Worm (Caenorhabditis elegans) whole organism, young adult: Measurements from ENCODE around the gene B0432.8.

Experiments
- B0019.2 ChIP-seq: fragments of 200-800 bp; sonication (Bioruptor generic); conservative IDR thresholded peaks from 2 replicates; pipeline ENCODE4 v1.3.6; 2022; ENCODE audit warnings: missing genetic modification reagents, missing genetic modification characterization, missing compliant biosample characterization
- F10E7.11 ChIP-seq: sonication (generic microtip); optimal IDR thresholded peaks from 2 replicates; lab custom pipeline; 2017; ENCODE audit warnings: mild to moderate bottlenecking, missing genetic modification characterization, moderate library complexity, missing compliant biosample characterization
- F22D6.2 ChIP-seq: sonication (generic microtip); optimal IDR thresholded peaks from 2 replicates; lab custom pipeline; 2016; ENCODE audit warnings: mild to moderate bottlenecking, missing genetic modification characterization, missing compliant biosample characterization
- F33H1.4 ChIP-seq: fragments of 200-800 bp; sonication (Bioruptor generic); IDR thresholded peaks from 2 replicates; pipeline ENCODE4 v1.3.6; 2022; ENCODE audit warnings: missing genetic modification reagents, missing genetic modification characterization, missing compliant biosample characterization
- F55B11.4 ChIP-seq: sonication (generic microtip); optimal IDR thresholded peaks from 2 replicates; lab custom pipeline; 2016; ENCODE audit warnings: missing compliant biosample characterization, missing genetic modification characterization, borderline replicate concordance; ENCODE audit not compliant: insufficient read depth
- F57A8.1 ChIP-seq: fragments of 200-800 bp; sonication (Bioruptor generic); optimal IDR thresholded peaks from 2 replicates; lab custom pipeline; 2018; ENCODE audit warnings: mild to moderate bottlenecking, missing genetic modification characterization, moderate library complexity, missing compliant biosample characterization
- F57C9.4 ChIP-seq: sonication (generic microtip); optimal IDR thresholded peaks from 2 replicates; lab custom pipeline; 2017; ENCODE audit warnings: mild to moderate bottlenecking, missing genetic modification characterization, missing compliant biosample characterization
- K12H6.12 ChIP-seq: fragments of 200-800 bp; sonication (Bioruptor generic); optimal IDR thresholded peaks from 2 replicates; lab custom pipeline; 2018; ENCODE audit warnings: mild to moderate bottlenecking, missing genetic modification characterization, missing compliant biosample characterization
- T26A5.8 ChIP-seq: sonication (generic microtip); optimal IDR thresholded peaks from 2 replicates; lab custom pipeline; 2016; ENCODE audit warnings: missing genetic modification characterization, missing compliant biosample characterization
- Y67H2A.10 ChIP-seq: fragments of 200-800 bp; sonication (Bioruptor generic); conservative IDR thresholded peaks from 2 replicates; pipeline ENCODE4 v1.3.6; 2022; ENCODE audit warnings: missing genetic modification reagents, missing genetic modification characterization, missing compliant biosample characterization
- aptf-2 ChIP-seq: fragments of 200-800 bp; sonication (Bioruptor generic); conservative IDR thresholded peaks from 2 replicates; pipeline ENCODE4 v1.3.6; 2022; ENCODE audit warnings: missing genetic modification reagents, missing genetic modification characterization, missing compliant biosample characterization
- attf-6 ChIP-seq: fragments of 200-800 bp; sonication (Bioruptor generic); IDR thresholded peaks from 2 replicates; pipeline ENCODE4 v1.3.6; 2022; ENCODE audit warnings: missing genetic modification reagents, missing genetic modification characterization, missing compliant biosample characterization
- ceh-100 ChIP-seq: fragments of 200-800 bp; sonication (Bioruptor generic); IDR thresholded peaks from 2 replicates; pipeline ENCODE4 v1.3.6; 2022; ENCODE audit warnings: missing genetic modification reagents, missing genetic modification characterization, missing compliant biosample characterization
- ceh-79 ChIP-seq: sonication (generic microtip); optimal IDR thresholded peaks from 2 replicates; lab custom pipeline; 2017; ENCODE audit warnings: mild to moderate bottlenecking, missing genetic modification characterization, missing compliant biosample characterization
- ceh-91 ChIP-seq: fragments of 200-800 bp; sonication (Bioruptor generic); IDR thresholded peaks from 2 replicates; pipeline ENCODE4 v1.3.6; 2022; ENCODE audit warnings: missing genetic modification reagents, missing genetic modification characterization, missing compliant biosample characterization
- egl-18 ChIP-seq: fragments of 200-800 bp; sonication (Bioruptor generic); IDR thresholded peaks from 2 replicates; pipeline ENCODE4 v1.3.6; 2022; ENCODE audit warnings: missing genetic modification reagents, missing genetic modification characterization, missing compliant biosample characterization
- ets-4 ChIP-seq: fragments of 200-800 bp; sonication (Bioruptor generic); optimal IDR thresholded peaks from 2 replicates; lab custom pipeline; 2018; ENCODE audit warnings: mild to moderate bottlenecking, missing genetic modification characterization, missing compliant biosample characterization
- him-1 ChIP-seq: sonication (generic microtip); optimal IDR thresholded peaks from 2 replicates; lab custom pipeline; 2016; ENCODE audit warnings: missing genotype, missing genetic modification reagents, missing genetic modification characterization, missing compliant biosample characterization
- hlh-26 ChIP-seq: fragments of 200-800 bp; sonication (Bioruptor generic); conservative IDR thresholded peaks from 2 replicates; pipeline ENCODE4 v1.3.6; 2022; ENCODE audit warnings: missing genetic modification reagents, missing genetic modification characterization, missing compliant biosample characterization
- hmg-1.2 ChIP-seq: fragments of 200-800 bp; sonication (Bioruptor generic); IDR thresholded peaks from 2 replicates; pipeline ENCODE4 v1.3.6; 2022; ENCODE audit warnings: missing genetic modification reagents, missing genetic modification characterization, missing compliant biosample characterization
- hrde-1 ChIP-seq: sonication (generic microtip); optimal IDR thresholded peaks from 2 replicates; lab custom pipeline; 2016; ENCODE audit warnings: missing genetic modification characterization, mild to moderate bottlenecking, missing compliant biosample characterization, moderate library complexity, missing genotype, missing genetic modification reagents, borderline replicate concordance
- lin-26 ChIP-seq: fragments of 200-800 bp; sonication (Bioruptor generic); IDR thresholded peaks from 2 replicates; pipeline ENCODE4 v1.3.6; 2022; ENCODE audit warnings: missing genetic modification reagents, missing genetic modification characterization, missing compliant biosample characterization
- lin-35 ChIP-seq, 3 experiments: fragments of 150-350 bp in 2 of 3; sonication (generic microtip) in 1 of 3; optimal IDR thresholded peaks; 2 replicates each; lab custom pipeline; 2014 to 2018; ENCODE audit warnings: missing biosample characterization in 3 of 3, missing genetic modification characterization in 3 of 3, missing genetic modification reagents in 3 of 3
- lin-40 ChIP-seq: sonication (generic microtip); optimal IDR thresholded peaks from 2 replicates; lab custom pipeline; 2016; ENCODE audit warnings: missing genetic modification characterization, mild to moderate bottlenecking, missing compliant biosample characterization, missing genotype, missing genetic modification reagents
- lin-54 ChIP-seq: fragments of 200-800 bp; sonication (Bioruptor generic); optimal IDR thresholded peaks from 2 replicates; lab custom pipeline; 2018; ENCODE audit warnings: mild to moderate bottlenecking, missing genetic modification characterization, missing compliant biosample characterization
- lir-1 ChIP-seq: fragments of 200-800 bp; sonication (Bioruptor generic); conservative IDR thresholded peaks from 2 replicates; pipeline ENCODE4 v1.3.6; 2022; ENCODE audit warnings: missing genetic modification reagents, missing genetic modification characterization, missing compliant biosample characterization
- lsl-1 ChIP-seq: fragments of 200-800 bp; sonication (Bioruptor generic); optimal IDR thresholded peaks from 2 replicates; lab custom pipeline; 2018; ENCODE audit warnings: mild to moderate bottlenecking, missing genetic modification characterization, moderate library complexity, missing compliant biosample characterization
- lsy-27 ChIP-seq: sonication (generic microtip); optimal IDR thresholded peaks from 2 replicates; lab custom pipeline; 2017; ENCODE audit warnings: missing genetic modification characterization, mild to moderate bottlenecking, missing compliant biosample characterization, antibody characterized with exemption, missing genotype, borderline replicate concordance; ENCODE audit not compliant: insufficient read depth
- madf-10 ChIP-seq: sonication (generic microtip); optimal IDR thresholded peaks from 2 replicates; lab custom pipeline; 2016; ENCODE audit warnings: mild to moderate bottlenecking, missing genetic modification characterization, missing compliant biosample characterization
- madf-8 ChIP-seq: fragments of 200-800 bp; sonication (Bioruptor generic); conservative IDR thresholded peaks from 2 replicates; pipeline ENCODE4 v1.3.6; 2022; ENCODE audit warnings: missing genetic modification reagents, missing genetic modification characterization, missing compliant biosample characterization
- mcd-1 ChIP-seq: fragments of 200-800 bp; sonication (Bioruptor generic); IDR thresholded peaks from 2 replicates; pipeline ENCODE4 v1.3.6; 2022; ENCODE audit warnings: missing genetic modification reagents, missing genetic modification characterization, missing compliant biosample characterization
- mes-4 ChIP-seq: sonication (generic microtip); optimal IDR thresholded peaks from 2 replicates; lab custom pipeline; 2016; ENCODE audit warnings: missing genotype, missing genetic modification characterization, missing compliant biosample characterization
- mxl-1 ChIP-seq: sonication (generic microtip); optimal IDR thresholded peaks from 2 replicates; lab custom pipeline; 2016; ENCODE audit warnings: missing genetic modification characterization, missing compliant biosample characterization
- nfya-1 ChIP-seq: sonication (generic microtip); optimal IDR thresholded peaks from 2 replicates; lab custom pipeline; 2017; ENCODE audit warnings: antibody characterized with exemption, missing compliant biosample characterization, missing genetic modification characterization, borderline replicate concordance; ENCODE audit not compliant: insufficient read depth
- nfyb-1 ChIP-seq: fragments of 200-800 bp; sonication (Bioruptor generic); IDR thresholded peaks from 2 replicates; pipeline ENCODE4 v1.3.6; 2022; ENCODE audit warnings: missing genetic modification reagents, missing genetic modification characterization, missing compliant biosample characterization
- nhr-80 ChIP-seq: sonication (generic microtip); optimal IDR thresholded peaks from 2 replicates; lab custom pipeline; 2016; ENCODE audit warnings: missing genetic modification characterization, missing compliant biosample characterization
- pha-4 ChIP-seq: fragments of 150-350 bp; sonication (generic microtip); optimal IDR thresholded peaks from 2 replicates; lab custom pipeline; 2014; ENCODE audit warnings: missing biosample characterization, missing genetic modification reagents, missing genetic modification characterization
- rpc-1 ChIP-seq, 2 experiments: fragments of 150-350 bp in 1 of 2; sonication (generic microtip) in 1 of 2; optimal IDR thresholded peaks; 2 replicates each; lab custom pipeline; 2014 to 2018; ENCODE audit warnings: missing biosample characterization in 1 of 2, missing genetic modification characterization in 1 of 2, missing genetic modification reagents in 1 of 2, missing genotype in 1 of 2
- snpc-1.1 ChIP-seq: sonication (generic microtip); optimal IDR thresholded peaks from 2 replicates; lab custom pipeline; 2017; ENCODE audit warnings: missing genetic modification characterization, mild to moderate bottlenecking, missing compliant biosample characterization, antibody characterized with exemption, moderate library complexity, missing genotype, missing genetic modification reagents; ENCODE audit not compliant: insufficient read depth
- snpc-1.3 ChIP-seq: sonication (generic microtip); optimal IDR thresholded peaks from 2 replicates; lab custom pipeline; 2017; ENCODE audit warnings: missing genetic modification characterization, mild to moderate bottlenecking, missing compliant biosample characterization, antibody characterized with exemption, moderate library complexity, missing genotype, missing genetic modification reagents; ENCODE audit not compliant: insufficient read depth
- snpc-3.4 ChIP-seq: sonication (generic microtip); optimal IDR thresholded peaks from 2 replicates; lab custom pipeline; 2017; ENCODE audit warnings: missing genetic modification characterization, mild to moderate bottlenecking, missing compliant biosample characterization, antibody characterized with exemption, moderate library complexity, missing genotype, missing genetic modification reagents
- tbp1 ChIP-seq: fragments of 200-800 bp; sonication (Bioruptor generic); optimal IDR thresholded peaks from 2 replicates; lab custom pipeline; 2018; ENCODE audit warnings: mild to moderate bottlenecking, missing genetic modification characterization, missing compliant biosample characterization
- tlf-1 ChIP-seq: fragments of 200-800 bp; sonication (Bioruptor generic); optimal IDR thresholded peaks from 2 replicates; lab custom pipeline; 2018; ENCODE audit warnings: mild to moderate bottlenecking, missing genetic modification characterization, missing compliant biosample characterization
- ztf-18 ChIP-seq: sonication (generic microtip); optimal IDR thresholded peaks from 2 replicates; lab custom pipeline; 2016; ENCODE audit warnings: missing genotype, mild to moderate bottlenecking, missing genetic modification characterization, missing compliant biosample characterization
- ztf-22 ChIP-seq: fragments of 200-800 bp; sonication (Bioruptor generic); optimal IDR thresholded peaks from 2 replicates; lab custom pipeline; 2018; ENCODE audit warnings: mild to moderate bottlenecking, missing genetic modification characterization, moderate library complexity, missing compliant biosample characterization
- ztf-26 ChIP-seq: sonication (generic microtip); optimal IDR thresholded peaks from 2 replicates; lab custom pipeline; 2017; ENCODE audit warnings: missing genetic modification characterization, missing compliant biosample characterization
- ztf-28 ChIP-seq: fragments of 200-800 bp; sonication (Bioruptor generic); IDR thresholded peaks from 2 replicates; pipeline ENCODE4 v1.3.6; 2022; ENCODE audit warnings: missing genetic modification reagents, missing genetic modification characterization, missing compliant biosample characterization

The B0432.8 gene

DNA sequence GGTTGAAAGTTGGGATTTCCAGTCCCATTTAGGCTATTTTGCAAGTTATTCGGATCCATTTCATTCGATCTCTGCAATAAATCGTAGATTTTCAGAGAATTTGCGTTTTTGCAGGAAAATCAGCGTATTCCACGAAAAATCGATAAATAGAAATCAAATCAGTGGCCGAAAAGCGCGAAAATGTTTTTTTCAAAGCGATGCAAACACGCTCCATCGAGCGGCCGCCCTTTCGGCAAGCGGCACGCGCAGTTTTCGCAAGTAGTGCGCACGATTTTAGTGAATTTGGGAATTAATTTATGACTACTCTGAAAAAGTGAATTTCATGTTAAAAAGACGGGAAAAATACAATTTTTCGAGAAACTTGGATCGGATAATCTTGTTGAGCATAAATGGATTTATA lies 23.4 kb downstream of the B0432.8 start (continued):
- TF ChIP-seq mes-4 (tag; lab: Kevin White, UChicago) (no peak), lsl-1 (peak; percentile 71), snpc-1.1 (tag; lab: Kevin White, UChicago) (peak; percentile 86), ceh-79 (no peak), hmg-1.2 (GFP tag; lab: Robert Waterston, UW) (peak; percentile 73), ets-4 (GFP tag; lab: Kevin White, UChicago) (peak; percentile 42), mxl-1 (tag; lab: Kevin White, UChicago) (no peak), ztf-22 (GFP tag; lab: Kevin White, UChicago) (peak; percentile 59), nfya-1 (tag; lab: Kevin White, UChicago) (no peak), attf-6 (0 out of 2 replicates have a peak, but pooled peaks have one; percentile 58), ceh-91 (GFP tag; lab: Robert Waterston, UW) (peak; percentile 85), ztf-18 (tag; lab: Kevin White, UChicago) (peak; percentile 83), madf-10 (tag; lab: Kevin White, UChicago) (peak; percentile 80), lin-54 (GFP tag; lab: Kevin White, UChicago) (peak; percentile 91), F22D6.2 (tag; lab: Kevin White, UChicago) (peak; percentile 14), ceh-100 (peak; percentile 86), F57A8.1 (peak; percentile 13), ztf-26 (tag; lab: Kevin White, UChicago) (peak; percentile 76), ztf-28 (GFP tag; lab: Robert Waterston, UW) (peak; percentile 89), madf-8 (GFP tag; lab: Robert Waterston, UW) (peak; percentile 56), Y67H2A.10 (peak; percentile 75), nfyb-1 (GFP tag; lab: Robert Waterston, UW) (peak; percentile 90), F57C9.4 (no peak), K12H6.12 (tag; lab: Kevin White, UChicago) (peak; percentile 84), T26A5.8 (no peak), lin-40 (tag; lab: Kevin White, UChicago) (peak; percentile 94), lsy-27 (tag; lab: Kevin White, UChicago) (peak; percentile 66), mcd-1 (peak; percentile 100), snpc-1.3 (tag; lab: Kevin White, UChicago) (peak; percentile 71), tbp1 (GFP tag; lab: Kevin White, UChicago) (peak; percentile 69), pha-4 (tag; lab: Kevin White, UChicago) (peak; percentile 65), him-1 (tag; lab: Kevin White, UChicago) (peak; percentile 41), lin-26 (GFP tag; lab: Robert Waterston, UW) (no peak), hrde-1 (tag; lab: Kevin White, UChicago) (peak; percentile 28), F10E7.11 (tag; lab: Kevin White, UChicago) (no peak), F33H1.4 (GFP tag; lab: Robert Waterston, UW) (peak; percentile 59), tlf-1 (GFP tag; lab: Kevin White, UChicago) (peak; percentile 90), nhr-80 (peak; percentile 70), F55B11.4 (no peak), B0019.2 (GFP tag; lab: Robert Waterston, UW) (peak; percentile 69), egl-18 (no peak), hlh-26 (GFP tag; lab: Robert Waterston, UW) (no peak), rpc-1 (optimal IDR thresholded peaks at IDR 0.05; lab: Kevin White, UChicago) (peak; percentile 51), rpc-1 (tag; optimal IDR thresholded peaks at IDR 0.05; lab: Kevin White, UChicago) (no peak), aptf-2 (GFP tag; lab: Robert Waterston, UW) (peak; percentile 68; the same call in 1 of the 2 replicates), lin-35 (GFP tag; optimal IDR thresholded peaks at IDR 0.05; lab: Kevin White, UChicago) (peak in 1 of 3 experiments; percentile 94), lir-1 (peak; percentile 87), snpc-3.4 (peak; percentile 77)
